3 worm cellular contexts compared by ENCODE assay signal in genomic region chrV:6017630-6018029, ce11.
A peak's percentile ranks its signal among the peaks of the same experiment; 100 is the strongest.
TF ChIP-seq lines count a peak whose summit lies in the region.

TSS of gene rpt-2 (minus strand) at chrV:6017669.
TSS of gene aps-1 (plus strand) at chrV:6017970.

TF ChIP-seq in whole organism, L1 larva, 84 proteins besides CTCF, POLR2A, EP300 and RAD21 (continued from another document and continues in another):
- TF ChIP-seq mab-9 (GFP tag; IDR thresholded peaks at IDR 0.05; lab: Robert Waterston, UW) (no peak), C04F5.9 (tag; optimal IDR thresholded peaks at IDR 0.05; lab: Kevin White, UChicago) (peak; percentile 45), unc-98 (GFP tag; IDR thresholded peaks at IDR 0.05; lab: Robert Waterston, UW) (no peak), unc-86 (tag; optimal IDR thresholded peaks at IDR 0.05; lab: Kevin White, UChicago) (peak; percentile 79), unc-130 (tag; optimal IDR thresholded peaks at IDR 0.05; lab: Kevin White, UChicago) (peak; percentile 95), aha-1 (tag; optimal IDR thresholded peaks at IDR 0.05; lab: Kevin White, UChicago) (no peak), swsn-7 (tag; optimal IDR thresholded peaks at IDR 0.05; lab: Kevin White, UChicago) (peak; percentile 87), vab-15 (tag; optimal IDR thresholded peaks at IDR 0.05; lab: Kevin White, UChicago) (no peak), snpc-4 (tag; optimal IDR thresholded peaks at IDR 0.05; lab: Kevin White, UChicago) (peak; percentile 82), dpl-1 (GFP tag; optimal IDR thresholded peaks at IDR 0.05; lab: Kevin White, UChicago) (peak; percentile 76 to 85 (median 83)), ama-1 (optimal IDR thresholded peaks at IDR 0.05; lab: Kevin White, UChicago) (peak; percentile 60), dsc-1 (tag; optimal IDR thresholded peaks at IDR 0.05; lab: Kevin White, UChicago) (peak; percentile 89), ceh-88 (GFP tag; IDR thresholded peaks at IDR 0.05; lab: Robert Waterston, UW) (no peak), egl-13 (tag; optimal IDR thresholded peaks at IDR 0.05; lab: Kevin White, UChicago) (peak; percentile 70), ceh-8 (GFP tag; optimal IDR thresholded peaks at IDR 0.05; lab: Kevin White, UChicago) (peak; percentile 42), nhr-85 (tag; lab: Kevin White, UChicago) (peak; percentile 92), fkh-8 (tag; optimal IDR thresholded peaks at IDR 0.05; lab: Kevin White, UChicago) (peak; percentile 84), xbp-1 (tag; optimal IDR thresholded peaks at IDR 0.05; lab: Kevin White, UChicago) (peak; percentile 93), tlp-1 (tag; optimal IDR thresholded peaks at IDR 0.05; lab: Kevin White, UChicago) (no peak), ces-1 (GFP tag; optimal IDR thresholded peaks at IDR 0.05; lab: Kevin White, UChicago) (no peak), sptf-1 (tag; optimal IDR thresholded peaks at IDR 0.05; lab: Kevin White, UChicago) (no peak), F16B12.6 (tag; optimal IDR thresholded peaks at IDR 0.05; lab: Kevin White, UChicago) (peak; percentile 45), egl-27 (tag; optimal IDR thresholded peaks at IDR 0.05; lab: Kevin White, UChicago) (no peak), lsy-2 (tag; optimal IDR thresholded peaks at IDR 0.05; lab: Kevin White, UChicago) (peak; percentile 89 to 92), fkh-10 (GFP tag; optimal IDR thresholded peaks at IDR 0.05; lab: Kevin White, UChicago) (peak; percentile 75), zip-4 (GFP tag; optimal IDR thresholded peaks at IDR 0.05; lab: Kevin White, UChicago) (peak; percentile 33), pag-3 (tag; optimal IDR thresholded peaks at IDR 0.05; lab: Kevin White, UChicago; ENCODE audit: borderline replicate concordance, insufficient read depth) (peak; percentile 46), lir-3 (tag; optimal IDR thresholded peaks at IDR 0.05; lab: Kevin White, UChicago; ENCODE audit: poor library complexity) (peak; percentile 57), unc-30 (tag; optimal IDR thresholded peaks at IDR 0.05; lab: Kevin White, UChicago) (no peak), ceh-90 (tag; optimal IDR thresholded peaks at IDR 0.05; lab: Kevin White, UChicago) (no peak), nhr-11 (tag; optimal IDR thresholded peaks at IDR 0.05; lab: Kevin White, UChicago) (no peak), lin-39 (tag; optimal IDR thresholded peaks at IDR 0.05; lab: Kevin White, UChicago) (peak; percentile 78), nhr-47 (tag; optimal IDR thresholded peaks at IDR 0.05; lab: Kevin White, UChicago) (peak; percentile 90), hlh-4 (tag; optimal IDR thresholded peaks at IDR 0.05; lab: Kevin White, UChicago) (no peak), nhr-20 (tag; optimal IDR thresholded peaks at IDR 0.05; lab: Kevin White, UChicago) (peak; percentile 92), ztf-4 (tag; optimal IDR thresholded peaks at IDR 0.05; lab: Kevin White, UChicago) (peak; percentile 40), C16A3.4 (tag; optimal IDR thresholded peaks at IDR 0.05; lab: Kevin White, UChicago) (peak; percentile 94), nhr-71 (tag; optimal IDR thresholded peaks at IDR 0.05; lab: Kevin White, UChicago) (peak; percentile 92), lin-15B (tag; optimal IDR thresholded peaks at IDR 0.05; lab: Kevin White, UChicago) (peak; percentile 96), pax-3 (tag; optimal IDR thresholded peaks at IDR 0.05; lab: Kevin White, UChicago) (no peak), efl-3 (GFP tag; optimal IDR thresholded peaks at IDR 0.05; lab: Kevin White, UChicago) (no peak), fkh-4 (tag; optimal IDR thresholded peaks at IDR 0.05; lab: Kevin White, UChicago; ENCODE audit: borderline replicate concordance) (no peak), C34B4.2 (tag; optimal IDR thresholded peaks at IDR 0.05; lab: Kevin White, UChicago) (no peak), blmp-1 (tag; optimal IDR thresholded peaks at IDR 0.05; lab: Kevin White, UChicago) (peak; percentile 85)

TF ChIP-seq in whole organism, L3 larva, 47 proteins besides CTCF, POLR2A, EP300 and RAD21 (continued from another document):
- TF ChIP-seq pha-4 (tag; optimal IDR thresholded peaks at IDR 0.05; lab: Kevin White, UChicago) (peak; percentile 95), egl-27 (tag; optimal IDR thresholded peaks at IDR 0.05; lab: Kevin White, UChicago) (no peak), fkh-2 (tag; optimal IDR thresholded peaks at IDR 0.05; lab: Kevin White, UChicago) (no peak), unc-39 (tag; optimal IDR thresholded peaks at IDR 0.05; lab: Kevin White, UChicago) (no peak), lin-15B (tag; optimal IDR thresholded peaks at IDR 0.05; lab: Kevin White, UChicago) (peak; percentile 97), mml-1 (tag; optimal IDR thresholded peaks at IDR 0.05; lab: Kevin White, UChicago) (no peak), mdl-1 (tag; optimal IDR thresholded peaks at IDR 0.05; lab: Kevin White, UChicago) (no peak), nfya-1 (tag; optimal IDR thresholded peaks at IDR 0.05; lab: Kevin White, UChicago; ENCODE audit: insufficient read depth) (peak; percentile 87), nhr-43 (tag; optimal IDR thresholded peaks at IDR 0.05; lab: Kevin White, UChicago; ENCODE audit: poor library complexity, severe bottlenecking) (peak; percentile 60), eor-1 (tag; optimal IDR thresholded peaks at IDR 0.05; lab: Kevin White, UChicago) (no peak), nhr-237 (tag; optimal IDR thresholded peaks at IDR 0.05; lab: Kevin White, UChicago) (no peak), ceh-9 (tag; optimal IDR thresholded peaks at IDR 0.05; lab: Kevin White, UChicago) (no peak), jun-1 (tag; optimal IDR thresholded peaks at IDR 0.05; lab: Kevin White, UChicago) (peak; percentile 62), nhr-77 (tag; optimal IDR thresholded peaks at IDR 0.05; lab: Kevin White, UChicago) (no peak), nhr-25 (tag; optimal IDR thresholded peaks at IDR 0.05; lab: Kevin White, UChicago) (peak; percentile 85), hmg-11 (tag; optimal IDR thresholded peaks at IDR 0.05; lab: Kevin White, UChicago) (peak; percentile 27), ama-1 (optimal IDR thresholded peaks at IDR 0.05; lab: Kevin White, UChicago) (no peak), R02D3.7 (tag; optimal IDR thresholded peaks at IDR 0.05; lab: Kevin White, UChicago) (peak; percentile 59), lin-39 (tag; optimal IDR thresholded peaks at IDR 0.05; lab: Kevin White, UChicago) (peak; percentile 75), fos-1 (tag; optimal IDR thresholded peaks at IDR 0.05; lab: Kevin White, UChicago) (no peak), nhr-23 (tag; optimal IDR thresholded peaks at IDR 0.05; lab: Kevin White, UChicago) (peak; percentile 93), pqm-1 (tag; optimal IDR thresholded peaks at IDR 0.05; lab: Kevin White, UChicago) (peak; percentile 32), nhr-11 (tag; optimal IDR thresholded peaks at IDR 0.05; lab: Kevin White, UChicago) (no peak), snpc-4 (tag; optimal IDR thresholded peaks at IDR 0.05; lab: Kevin White, UChicago) (peak; percentile 71), elt-3 (tag; optimal IDR thresholded peaks at IDR 0.05; lab: Kevin White, UChicago) (no peak), skn-1 (tag; optimal IDR thresholded peaks at IDR 0.05; lab: Kevin White, UChicago) (peak; percentile 100), aly-2 (tag; optimal IDR thresholded peaks at IDR 0.05; lab: Kevin White, UChicago) (no peak)

TF ChIP-seq in whole organism, young adult, 124 proteins besides CTCF, POLR2A, EP300 and RAD21 (continued from another document):
- TF ChIP-seq F57C9.4 (tag; optimal IDR thresholded peaks at IDR 0.05; lab: Kevin White, UChicago) (no peak), ztf-18 (tag; optimal IDR thresholded peaks at IDR 0.05; lab: Kevin White, UChicago) (no peak), hrde-1 (tag; optimal IDR thresholded peaks at IDR 0.05; lab: Kevin White, UChicago; ENCODE audit: borderline replicate concordance) (no peak), madf-10 (tag; optimal IDR thresholded peaks at IDR 0.05; lab: Kevin White, UChicago) (no peak), F39B2.1 (GFP tag; IDR thresholded peaks at IDR 0.05; lab: Robert Waterston, UW) (no peak), Y53G8AR.9 (GFP tag; conservative IDR thresholded peaks at IDR 0.05; lab: Robert Waterston, UW) (no peak), lag-1 (GFP tag; IDR thresholded peaks at IDR 0.05; lab: Robert Waterston, UW) (no peak), F33H1.4 (GFP tag; IDR thresholded peaks at IDR 0.05; lab: Robert Waterston, UW) (no peak; the same call in 1 of the 2 replicates), ekl-4 (GFP tag; IDR thresholded peaks at IDR 0.05; lab: Robert Waterston, UW) (no peak), lin-26 (GFP tag; IDR thresholded peaks at IDR 0.05; lab: Robert Waterston, UW) (no peak), ztf-3 (GFP tag; optimal IDR thresholded peaks at IDR 0.05; lab: Kevin White, UChicago) (no peak), snpc-1.1 (tag; optimal IDR thresholded peaks at IDR 0.05; lab: Kevin White, UChicago; ENCODE audit: insufficient read depth) (no peak), nfyb-1 (GFP tag; IDR thresholded peaks at IDR 0.05; lab: Robert Waterston, UW) (no peak), F52B5.7 (tag; optimal IDR thresholded peaks at IDR 0.05; lab: Kevin White, UChicago) (no peak), die-1 (tag; optimal IDR thresholded peaks at IDR 0.05; lab: Kevin White, UChicago) (no peak), hmg-20 (GFP tag; IDR thresholded peaks at IDR 0.05; lab: Robert Waterston, UW) (no peak), lin-40 (tag; optimal IDR thresholded peaks at IDR 0.05; lab: Kevin White, UChicago) (peak; percentile 58), snpc-4 (GFP tag; optimal IDR thresholded peaks at IDR 0.05; lab: Kevin White, UChicago) (no peak), snpc-4 (tag; optimal IDR thresholded peaks at IDR 0.05; lab: Kevin White, UChicago) (peak in 3 of 4 experiments; percentile 3 to 66 (median 22)), ztf-6 (GFP tag; IDR thresholded peaks at IDR 0.05; lab: Robert Waterston, UW) (no peak), attf-5 (GFP tag; optimal IDR thresholded peaks at IDR 0.05; lab: Kevin White, UChicago) (peak; percentile 79), fkh-3 (tag; optimal IDR thresholded peaks at IDR 0.05; lab: Kevin White, UChicago) (no peak), Y53F4B.3 (GFP tag; IDR thresholded peaks at IDR 0.05; lab: Robert Waterston, UW) (no peak), cebp-1 (GFP tag; IDR thresholded peaks at IDR 0.05; lab: Robert Waterston, UW) (no peak), cebp-1 (tag; optimal IDR thresholded peaks at IDR 0.05; lab: Kevin White, UChicago) (peak; percentile 35), aptf-2 (GFP tag; conservative IDR thresholded peaks at IDR 0.05; lab: Robert Waterston, UW) (no peak), ceh-40 (GFP tag; IDR thresholded peaks at IDR 0.05; lab: Robert Waterston, UW) (no peak), snpc-1.3 (tag; optimal IDR thresholded peaks at IDR 0.05; lab: Kevin White, UChicago; ENCODE audit: insufficient read depth) (peak; percentile 2), dpl-1 (GFP tag; optimal IDR thresholded peaks at IDR 0.05; lab: Kevin White, UChicago) (no peak), ceh-58 (GFP tag; IDR thresholded peaks at IDR 0.05; lab: Robert Waterston, UW) (no peak), ztf-28 (GFP tag; IDR thresholded peaks at IDR 0.05; lab: Robert Waterston, UW) (no peak), K11D2.4 (GFP tag; IDR thresholded peaks at IDR 0.05; lab: Robert Waterston, UW) (no peak), ztf-25 (GFP tag; IDR thresholded peaks at IDR 0.05; lab: Robert Waterston, UW) (no peak), Y79H2A.3 (GFP tag; conservative IDR thresholded peaks at IDR 0.05; lab: Robert Waterston, UW) (no peak), ama-1 (optimal IDR thresholded peaks at IDR 0.05; lab: Kevin White, UChicago) (no peak), ama-1 (GFP tag; optimal IDR thresholded peaks at IDR 0.05; lab: Kevin White, UChicago) (no peak), ets-4 (GFP tag; optimal IDR thresholded peaks at IDR 0.05; lab: Kevin White, UChicago) (no peak), F10E7.11 (tag; optimal IDR thresholded peaks at IDR 0.05; lab: Kevin White, UChicago) (no peak), unc-62 (GFP tag; optimal IDR thresholded peaks at IDR 0.05; lab: Kevin White, UChicago) (no peak), nhr-90 (tag; optimal IDR thresholded peaks at IDR 0.05; lab: Kevin White, UChicago) (no peak), pbrm-1 (GFP tag; IDR thresholded peaks at IDR 0.05; lab: Robert Waterston, UW) (no peak), C17E4.6 (GFP tag; IDR thresholded peaks at IDR 0.05; lab: Robert Waterston, UW) (no peak), F57A8.1 (GFP tag; optimal IDR thresholded peaks at IDR 0.05; lab: Kevin White, UChicago) (no peak), sptf-2 (GFP tag; optimal IDR thresholded peaks at IDR 0.05; lab: Kevin White, UChicago) (no peak), ceh-91 (GFP tag; IDR thresholded peaks at IDR 0.05; lab: Robert Waterston, UW) (no peak), tlf-1 (GFP tag; optimal IDR thresholded peaks at IDR 0.05; lab: Kevin White, UChicago) (no peak), F37B4.10 (GFP tag; IDR thresholded peaks at IDR 0.05; lab: Robert Waterston, UW) (no peak), lin-54 (GFP tag; optimal IDR thresholded peaks at IDR 0.05; lab: Kevin White, UChicago) (peak; percentile 34), F23B12.7 (tag; optimal IDR thresholded peaks at IDR 0.05; lab: Kevin White, UChicago; ENCODE audit: insufficient read depth) (peak; percentile 32), tbx-9 (tag; optimal IDR thresholded peaks at IDR 0.05; lab: Kevin White, UChicago; ENCODE audit: borderline replicate concordance) (no peak), K12H6.12 (tag; optimal IDR thresholded peaks at IDR 0.05; lab: Kevin White, UChicago) (no peak), cebp-2 (GFP tag; IDR thresholded peaks at IDR 0.05; lab: Robert Waterston, UW) (no peak), aptf-3 (GFP tag; IDR thresholded peaks at IDR 0.05; lab: Robert Waterston, UW) (no peak), nhr-179 (tag; optimal IDR thresholded peaks at IDR 0.05; lab: Kevin White, UChicago) (no peak), athp-1 (tag; optimal IDR thresholded peaks at IDR 0.05; lab: Kevin White, UChicago) (no peak), B0035.1 (tag; optimal IDR thresholded peaks at IDR 0.05; lab: Kevin White, UChicago) (no peak), attf-6 (GFP tag; IDR thresholded peaks at IDR 0.05; lab: Robert Waterston, UW) (no peak), ceh-79 (tag; optimal IDR thresholded peaks at IDR 0.05; lab: Kevin White, UChicago) (no peak), nhr-80 (tag; optimal IDR thresholded peaks at IDR 0.05; lab: Kevin White, UChicago) (no peak), somi-1 (GFP tag; optimal IDR thresholded peaks at IDR 0.05; lab: Kevin White, UChicago) (no peak), B0336.3 (GFP tag; IDR thresholded peaks at IDR 0.05; lab: Robert Waterston, UW) (no peak), dpff-1 (tag; optimal IDR thresholded peaks at IDR 0.05; lab: Kevin White, UChicago) (no peak), akir-1 (GFP tag; optimal IDR thresholded peaks at IDR 0.05; lab: Kevin White, UChicago) (no peak), chd-7 (tag; optimal IDR thresholded peaks at IDR 0.05; lab: Kevin White, UChicago) (no peak), madf-6 (GFP tag; IDR thresholded peaks at IDR 0.05; lab: Robert Waterston, UW) (no peak), zim-3 (tag; optimal IDR thresholded peaks at IDR 0.05; lab: Kevin White, UChicago) (no peak), sdz-38 (tag; optimal IDR thresholded peaks at IDR 0.05; lab: Kevin White, UChicago) (no peak), sea-2 (GFP tag; IDR thresholded peaks at IDR 0.05; lab: Robert Waterston, UW) (no peak), mel-28 (tag; optimal IDR thresholded peaks at IDR 0.05; lab: Kevin White, UChicago; ENCODE audit: borderline replicate concordance) (no peak), ZK185.1 (tag; optimal IDR thresholded peaks at IDR 0.05; lab: Kevin White, UChicago; ENCODE audit: poor library complexity, severe bottlenecking) (peak; percentile 38), lir-1 (GFP tag; conservative IDR thresholded peaks at IDR 0.05; lab: Robert Waterston, UW) (no peak), D2030.7 (GFP tag; IDR thresholded peaks at IDR 0.05; lab: Robert Waterston, UW) (no peak), rcor-1 (GFP tag; IDR thresholded peaks at IDR 0.05; lab: Robert Waterston, UW) (no peak)
